Worm (Caenorhabditis elegans): Measurements from ENCODE around the gene dnc-2.

The dnc-2 gene

DNA sequence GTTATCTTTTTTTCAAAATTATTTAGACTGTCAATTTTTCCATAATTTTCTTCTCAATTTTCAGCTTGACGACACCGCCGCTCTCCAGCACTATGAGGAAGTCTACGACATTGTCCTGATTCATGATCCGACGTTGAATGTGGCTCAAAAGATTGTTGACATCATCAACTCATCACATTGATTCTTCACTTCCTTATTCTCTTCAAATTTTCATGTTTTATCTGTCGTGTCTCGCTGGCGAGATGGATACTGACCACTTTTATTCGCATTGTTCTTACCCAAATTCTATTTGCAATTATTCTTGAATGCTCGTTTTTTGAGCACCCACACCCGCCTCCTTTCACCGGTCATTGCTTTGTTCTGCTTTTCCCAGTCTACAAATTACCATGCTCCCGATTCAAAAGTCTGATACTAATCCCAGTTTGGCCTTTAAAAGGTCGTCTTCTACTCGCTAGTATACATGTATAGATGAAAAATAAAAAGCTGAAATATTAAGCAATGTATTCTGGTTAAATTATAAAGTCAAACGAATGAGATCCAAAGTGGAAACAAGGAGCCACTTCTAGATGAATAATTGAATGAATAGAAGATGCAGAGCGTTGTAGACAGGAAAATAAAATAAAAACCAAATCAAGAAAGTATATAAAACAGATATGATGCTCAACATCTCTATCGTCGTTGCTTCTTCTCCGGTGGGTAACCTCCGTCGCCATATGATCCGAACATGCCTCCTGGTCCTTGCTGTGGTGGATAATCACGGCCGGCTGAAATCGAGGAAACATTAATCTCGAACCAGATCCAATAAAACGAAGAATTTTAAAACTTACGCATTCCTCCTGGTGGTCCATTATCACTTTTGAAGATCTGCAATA lies 27.7 kb upstream of the dnc-2 start:
- TF ChIP-seq pqm-1 (tag; optimal IDR thresholded peaks at IDR 0.05) (no peak), ahr-1 (tag; optimal IDR thresholded peaks at IDR 0.05) (no peak), sox-4 (tag; optimal IDR thresholded peaks at IDR 0.05) (no peak), unc-42 (tag; optimal IDR thresholded peaks at IDR 0.05) (no peak), unc-55 (GFP tag; optimal IDR thresholded peaks at IDR 0.05) (no peak), C08G9.2 (tag; optimal IDR thresholded peaks at IDR 0.05) (no peak), odd-2 (tag; optimal IDR thresholded peaks at IDR 0.05) (no peak), pha-2 (tag; optimal IDR thresholded peaks at IDR 0.05) (no peak), ceh-6 (GFP tag; optimal IDR thresholded peaks at IDR 0.05) (no peak), zip-5 (tag; optimal IDR thresholded peaks at IDR 0.05) (no peak), syd-9 (tag; optimal IDR thresholded peaks at IDR 0.05) (no peak), nhr-232 (tag; optimal IDR thresholded peaks at IDR 0.05) (no peak), hlh-6 (tag; optimal IDR thresholded peaks at IDR 0.05) (no peak), ceh-22 (tag; optimal IDR thresholded peaks at IDR 0.05) (no peak), pag-3 (tag; optimal IDR thresholded peaks at IDR 0.05; ENCODE audit: borderline replicate concordance) (no peak)

DNA sequence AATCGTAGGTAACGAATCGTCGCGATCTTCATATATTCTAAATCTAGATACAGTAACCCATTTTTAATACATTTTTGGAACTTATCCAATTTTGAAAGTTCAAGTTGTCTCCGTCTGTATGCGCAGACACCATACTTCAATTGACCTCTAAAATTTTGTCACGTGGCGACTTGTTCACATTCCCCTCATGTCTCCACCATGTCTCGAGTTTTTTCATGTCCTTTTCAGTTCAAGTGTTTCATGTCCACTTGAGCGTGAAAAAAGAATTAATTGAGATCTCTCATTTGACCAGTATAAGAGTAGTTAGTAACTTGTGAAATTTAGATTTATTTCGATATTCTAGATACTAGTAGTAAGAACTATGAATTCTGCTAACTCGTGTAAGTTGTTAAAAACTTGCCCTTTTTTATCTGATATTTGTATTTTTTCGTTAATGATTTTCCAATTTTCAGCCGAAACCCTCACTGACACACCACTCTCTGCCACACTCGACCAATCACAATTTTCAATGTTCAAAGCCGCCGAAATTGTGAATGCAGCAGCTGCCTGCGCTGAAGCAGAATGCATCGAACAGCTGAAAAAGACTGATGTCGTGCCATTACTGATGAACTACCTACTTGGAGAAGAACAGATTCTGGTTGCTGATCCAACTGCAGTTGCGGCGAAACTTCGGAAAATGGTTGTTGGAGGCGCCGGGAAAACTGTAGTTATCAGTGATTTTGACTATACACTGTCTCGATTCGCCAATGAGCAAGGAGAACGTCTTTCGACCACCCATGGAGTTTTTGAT lies 26.2 kb upstream of the dnc-2 start:
- TF ChIP-seq hlh-30 (tag; optimal IDR thresholded peaks at IDR 0.05; ENCODE audit: insufficient read depth) (peak; percentile 30), rnt-1 (tag; optimal IDR thresholded peaks at IDR 0.05) (no peak), hlh-8 (tag; optimal IDR thresholded peaks at IDR 0.05) (no peak)

DNA sequence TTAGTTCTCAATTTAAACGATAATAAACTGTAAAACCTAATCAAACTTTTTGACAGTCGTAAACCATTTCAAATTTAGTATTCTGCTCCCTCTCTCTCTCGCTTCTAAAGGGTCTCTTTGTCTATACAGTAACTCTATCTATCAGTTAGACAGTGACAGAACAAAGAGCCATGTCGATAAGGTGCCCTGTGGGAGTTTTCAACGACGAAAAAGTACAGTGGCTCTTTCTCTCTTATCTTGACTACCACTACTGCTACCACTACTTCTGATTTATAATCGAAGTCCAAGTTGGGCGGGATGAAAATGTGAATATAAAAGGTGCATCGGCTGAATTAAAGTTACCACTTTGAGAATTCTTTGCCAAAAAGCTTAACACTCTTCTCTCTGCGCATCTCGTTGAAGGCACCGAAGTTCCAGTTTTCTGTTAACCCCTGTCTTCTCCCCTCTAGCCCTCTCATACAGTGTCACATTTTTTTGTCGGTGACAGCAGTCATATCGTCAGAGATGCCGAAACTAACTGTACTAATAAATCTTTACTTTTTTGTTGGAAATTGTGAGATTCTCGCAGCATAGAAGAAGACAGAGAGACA lies 25.3 kb upstream of the dnc-2 start:
- TF ChIP-seq ref-2 (tag; optimal IDR thresholded peaks at IDR 0.05) (no peak), Y22D7AL.16 (tag; optimal IDR thresholded peaks at IDR 0.05) (no peak), C38D4.7 (GFP tag; optimal IDR thresholded peaks at IDR 0.05) (no peak)

DNA sequence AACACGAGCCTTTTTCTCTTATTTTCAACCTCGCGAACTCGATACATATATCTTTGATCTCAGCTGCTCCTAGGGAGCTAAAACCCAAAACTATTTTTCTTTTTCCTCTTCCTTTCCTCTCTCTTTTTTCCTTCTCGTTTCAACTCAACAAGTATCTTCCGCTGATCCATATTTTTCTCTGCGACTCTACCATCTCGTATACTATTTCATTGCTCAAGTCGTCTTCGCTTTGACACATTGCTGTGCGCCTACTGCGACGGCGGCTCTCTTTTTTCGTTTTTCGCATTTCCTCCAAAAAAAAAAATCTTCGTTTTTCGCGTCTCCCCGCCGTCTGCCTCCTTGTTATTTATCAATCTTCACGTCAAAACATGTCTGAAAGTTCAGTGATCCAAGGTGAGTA lies 24.3 kb upstream of the dnc-2 start:
- TF ChIP-seq unc-55 (GFP tag; optimal IDR thresholded peaks at IDR 0.05) (peak; percentile 21), unc-42 (tag; optimal IDR thresholded peaks at IDR 0.05) (peak; percentile 30), sox-2 (GFP tag; IDR thresholded peaks at IDR 0.05) (no peak), ceh-18 (tag; optimal IDR thresholded peaks at IDR 0.05) (peak; percentile 40)

DNA sequence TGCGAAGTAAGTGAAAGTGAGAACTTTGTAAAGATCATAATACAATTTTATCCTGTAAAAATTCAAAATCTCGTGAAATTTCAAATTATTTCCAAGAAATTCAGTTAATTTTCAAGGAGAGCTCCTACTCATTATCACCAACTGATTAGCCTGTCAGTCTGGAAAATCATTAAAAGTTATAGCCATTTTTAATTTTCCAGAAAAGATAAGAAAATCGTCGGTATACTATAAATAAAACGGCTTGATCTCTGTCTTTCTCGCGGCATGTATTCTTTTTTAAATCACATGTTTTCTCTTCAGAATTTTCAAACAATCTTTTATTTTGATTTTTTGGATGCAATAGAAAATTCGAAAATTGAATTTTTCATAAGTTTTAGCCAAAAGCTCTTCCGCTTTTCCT lies 23.4 kb upstream of the dnc-2 start:
- TF ChIP-seq zip-5 (tag; optimal IDR thresholded peaks at IDR 0.05) (no peak), tbx-7 (tag; optimal IDR thresholded peaks at IDR 0.05) (no peak), pax-1 (tag; optimal IDR thresholded peaks at IDR 0.05) (no peak), sox-4 (tag; optimal IDR thresholded peaks at IDR 0.05) (no peak)

DNA sequence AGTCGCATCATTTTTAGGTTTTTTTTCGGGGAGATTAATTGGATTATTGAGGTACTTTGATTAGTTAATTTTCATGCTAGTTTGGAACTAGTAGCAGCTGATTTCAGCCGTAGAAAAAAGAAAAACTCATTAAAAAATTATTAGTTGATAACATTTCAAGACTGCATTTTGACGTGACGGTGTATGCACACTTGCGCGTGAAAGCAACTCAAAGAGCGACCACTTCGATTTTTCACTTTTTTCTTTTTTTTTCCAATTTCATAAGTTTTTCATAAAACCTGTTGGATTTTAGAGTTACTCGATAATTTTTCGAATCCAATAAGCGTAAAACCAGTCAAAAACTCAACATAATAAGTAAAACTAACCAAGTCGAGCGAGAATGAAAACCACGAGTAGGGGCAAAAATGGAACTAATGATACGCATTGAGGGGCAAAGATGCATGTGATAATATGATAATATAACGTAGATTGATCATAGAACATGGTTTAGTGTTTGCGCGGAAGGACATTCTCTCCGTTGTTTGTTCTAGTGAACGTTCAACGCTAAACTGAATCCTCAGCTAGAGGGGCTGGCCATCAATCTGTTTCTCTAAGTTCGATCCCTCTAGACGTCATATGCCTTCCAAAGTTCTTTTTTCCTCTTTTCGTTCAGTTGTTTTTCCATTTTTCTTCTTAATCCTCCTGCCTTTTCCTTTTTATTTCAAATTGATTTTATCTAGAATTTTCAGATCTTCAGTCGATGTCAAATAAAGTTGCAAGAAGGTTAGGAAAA lies 22.8 kb upstream of the dnc-2 start, which contains the start of the genes F25B5.6 and F25B5.3:
Gene F25B5.6 (minus strand): TSS at position 572 of the 772 bp plus-strand sequence.
Gene F25B5.3 (plus strand): TSS at position 722 of the 772 bp plus-strand sequence.
- TF ChIP-seq unc-42 (tag; optimal IDR thresholded peaks at IDR 0.05), result peak; percentile 35
- no peak for TF ChIP-seq fkh-10 (GFP tag; optimal IDR thresholded peaks at IDR 0.05)
